Worm (Caenorhabditis elegans) whole organism, L4 larva: ENCODE results near the gene C16C8.22.

Source experiments
- F37D6.2 ChIP-seq: sonication (generic microtip); optimal IDR thresholded peaks from 2 replicates; lab custom pipeline; 2016; ENCODE audit warnings: mild to moderate bottlenecking, missing genetic modification characterization, missing compliant biosample characterization
- F44E2.7 ChIP-seq: fragments of 200-800 bp; sonication (Bioruptor generic); IDR thresholded peaks from 2 replicates; pipeline ENCODE4 v2.1.2; 2022; ENCODE audit warnings: missing genetic modification characterization, missing compliant biosample characterization
- R02D3.7 ChIP-seq: fragments of 150-350 bp; sonication (generic microtip); optimal IDR thresholded peaks from 3 replicates; lab custom pipeline; 2014; ENCODE audit warnings: missing biosample characterization, missing genetic modification characterization
- T26A8.4 ChIP-seq: fragments of 200-800 bp; sonication (Bioruptor generic); IDR thresholded peaks from 2 replicates; pipeline ENCODE4 v1.3.6; 2022; ENCODE audit warnings: missing genetic modification characterization, missing compliant biosample characterization
- Y48G9A.11 ChIP-seq: fragments of 200-800 bp; sonication (Bioruptor generic); IDR thresholded peaks from 2 replicates; pipeline ENCODE4 v1.3.6; 2022; ENCODE audit warnings: missing genetic modification reagents, missing genetic modification characterization, missing compliant biosample characterization
- Y5F2A.4 ChIP-seq: fragments of 200-800 bp; sonication (Bioruptor generic); optimal IDR thresholded peaks from 2 replicates; lab custom pipeline; 2018; ENCODE audit warnings: mild to moderate bottlenecking, missing genetic modification characterization, missing compliant biosample characterization
- aha-1 ChIP-seq: fragments of 150-350 bp; peaks from one replicate; lab custom pipeline; 2014; ENCODE audit warnings: missing biosample characterization, missing genetic modification characterization
- aly-2 ChIP-seq: sonication (generic microtip); optimal IDR thresholded peaks from 2 replicates; lab custom pipeline; 2018; ENCODE audit warnings: missing biosample characterization, missing genetic modification characterization
- arid-1 ChIP-seq: fragments of 200-800 bp; sonication (Bioruptor generic); conservative IDR thresholded peaks from 2 replicates; pipeline ENCODE4 v1.3.6; 2022; ENCODE audit warnings: missing genetic modification reagents, missing genetic modification characterization, missing compliant biosample characterization
- ceh-20 ChIP-seq: fragments of 200-800 bp; sonication (Bioruptor generic); IDR thresholded peaks from 2 replicates; pipeline ENCODE4 v1.3.6; 2022; ENCODE audit warnings: missing genetic modification reagents, missing genetic modification characterization, missing compliant biosample characterization
- ceh-44 ChIP-seq: fragments of 200-800 bp; sonication (Bioruptor generic); IDR thresholded peaks from 2 replicates; pipeline ENCODE4 v1.3.6; 2022; ENCODE audit warnings: missing genetic modification reagents, missing genetic modification characterization, missing compliant biosample characterization
- ceh-82 ChIP-seq: sonication (generic microtip); optimal IDR thresholded peaks from 2 replicates; lab custom pipeline; 2017; ENCODE audit warnings: missing biosample characterization, missing genetic modification characterization
- ces-1 ChIP-seq: fragments of 150-350 bp; sonication (generic microtip); optimal IDR thresholded peaks from 4 replicates; lab custom pipeline; 2014; ENCODE audit warnings: missing biosample characterization, missing genetic modification reagents, missing genetic modification characterization
- daf-8 ChIP-seq: fragments of 200-800 bp; sonication (Bioruptor generic); IDR thresholded peaks from 2 replicates; pipeline ENCODE4 v1.3.6; 2022; ENCODE audit warnings: missing genetic modification characterization, missing compliant biosample characterization
- duxl-1 ChIP-seq: sonication (generic microtip); optimal IDR thresholded peaks from 2 replicates; lab custom pipeline; 2016; ENCODE audit warnings: mild to moderate bottlenecking, missing genetic modification characterization, moderate library complexity, missing compliant biosample characterization; ENCODE audit not compliant: poor library complexity
- egl-43 ChIP-seq: fragments of 200-800 bp; sonication (Bioruptor generic); IDR thresholded peaks from 2 replicates; pipeline ENCODE4 v1.3.6; 2022; ENCODE audit warnings: missing genetic modification reagents, missing genetic modification characterization, missing compliant biosample characterization
- fkh-10 ChIP-seq: fragments of 150-350 bp; optimal IDR thresholded peaks from 2 replicates; lab custom pipeline; 2014; ENCODE audit warnings: missing biosample characterization, missing genetic modification reagents, missing genetic modification characterization
- gei-8 ChIP-seq: fragments of 200-800 bp; sonication (Bioruptor generic); optimal IDR thresholded peaks from 2 replicates; lab custom pipeline; 2018; ENCODE audit warnings: mild to moderate bottlenecking, missing genetic modification characterization, missing compliant biosample characterization
- hif-1 ChIP-seq, 2 experiments: sonication (generic microtip); optimal IDR thresholded peaks; 2 replicates each; lab custom pipeline; 2016 to 2017; ENCODE audit warnings: missing compliant biosample characterization in 2 of 2, missing genetic modification characterization in 2 of 2, missing genetic modification reagents in 2 of 2, missing genotype in 2 of 2, mild to moderate bottlenecking in 1 of 2
- hlh-11 ChIP-seq: fragments of 200-800 bp; sonication (Bioruptor generic); optimal IDR thresholded peaks from 2 replicates; lab custom pipeline; 2018; ENCODE audit warnings: mild to moderate bottlenecking, missing genetic modification characterization, missing compliant biosample characterization
- hlh-30 ChIP-seq: sonication (generic microtip); optimal IDR thresholded peaks from 2 replicates; lab custom pipeline; 2017; ENCODE audit warnings: antibody characterized with exemption, mild to moderate bottlenecking, missing genetic modification characterization, missing compliant biosample characterization; ENCODE audit not compliant: insufficient read depth
- jun-1 ChIP-seq: fragments of 150-350 bp; optimal IDR thresholded peaks from 2 replicates; lab custom pipeline; 2014; ENCODE audit warnings: missing biosample characterization, missing genetic modification reagents, missing genetic modification characterization
- lim-7 ChIP-seq: fragments of 200-800 bp; sonication (Bioruptor generic); IDR thresholded peaks from 2 replicates; pipeline ENCODE4 v1.3.6; 2022; ENCODE audit warnings: missing genetic modification characterization, missing compliant biosample characterization
- lin-1 ChIP-seq: fragments of 200-800 bp; sonication (Bioruptor generic); IDR thresholded peaks from 2 replicates; pipeline ENCODE4 v1.3.6; 2022; ENCODE audit warnings: missing genetic modification reagents, missing genetic modification characterization, missing compliant biosample characterization
- lin-15B ChIP-seq: fragments of 150-350 bp; sonication (generic microtip); optimal IDR thresholded peaks from 3 replicates; lab custom pipeline; 2014; ENCODE audit warnings: missing biosample characterization, missing genetic modification characterization
- lin-29 ChIP-seq: fragments of 200-800 bp; sonication (Bioruptor generic); IDR thresholded peaks from 2 replicates; pipeline ENCODE4 v1.3.6; 2022; ENCODE audit warnings: missing genetic modification reagents, missing genetic modification characterization, missing compliant biosample characterization
- lin-38 ChIP-seq: fragments of 200-800 bp; sonication (Bioruptor generic); IDR thresholded peaks from 2 replicates; pipeline ENCODE4 v1.3.6; 2022; ENCODE audit warnings: missing genetic modification reagents, missing genetic modification characterization, missing compliant biosample characterization
- lsy-2 ChIP-seq, 2 experiments: fragments of 150-350 bp in 1 of 2; sonication (generic microtip) in 1 of 2; optimal IDR thresholded peaks; 2 replicates each; lab custom pipeline; 2014 to 2017; ENCODE audit warnings: missing biosample characterization in 2 of 2, missing genetic modification characterization in 2 of 2
- mdl-1 ChIP-seq, 2 experiments: fragments of 150-350 bp in 1 of 2; sonication (generic microtip) in 1 of 2; optimal IDR thresholded peaks; 2 replicates each; lab custom pipeline; 2014 to 2017; ENCODE audit warnings: missing biosample characterization in 2 of 2, missing genetic modification characterization in 2 of 2
- mep-1 ChIP-seq: fragments of 150-350 bp; sonication (generic microtip); optimal IDR thresholded peaks from 3 replicates; lab custom pipeline; 2014; ENCODE audit warnings: missing biosample characterization, missing genetic modification characterization
- mxl-2 ChIP-seq: fragments of 200-800 bp; sonication (Bioruptor generic); conservative IDR thresholded peaks from 2 replicates; pipeline ENCODE4 v1.3.6; 2022; ENCODE audit warnings: missing genetic modification reagents, missing genetic modification characterization, missing compliant biosample characterization
- nhr-102 ChIP-seq: sonication (generic microtip); optimal IDR thresholded peaks from 2 replicates; lab custom pipeline; 2016; ENCODE audit warnings: mild to moderate bottlenecking, missing genetic modification characterization, moderate library complexity, missing compliant biosample characterization
- nhr-11 ChIP-seq: fragments of 150-350 bp; optimal IDR thresholded peaks from 2 replicates; lab custom pipeline; 2014; ENCODE audit warnings: missing biosample characterization, missing genetic modification characterization
- nhr-41 ChIP-seq: fragments of 200-800 bp; sonication (Bioruptor generic); IDR thresholded peaks from 2 replicates; pipeline ENCODE4 v1.3.6; 2022; ENCODE audit warnings: missing genetic modification reagents, missing genetic modification characterization, missing compliant biosample characterization
- nhr-42 ChIP-seq: fragments of 200-800 bp; sonication (Bioruptor generic); IDR thresholded peaks from 2 replicates; pipeline ENCODE4 v1.3.6; 2022; ENCODE audit warnings: missing genetic modification characterization, missing compliant biosample characterization
- nhr-6 ChIP-seq: fragments of 150-350 bp; optimal IDR thresholded peaks from 2 replicates; lab custom pipeline; 2014; ENCODE audit warnings: missing biosample characterization, missing genetic modification characterization
- nhr-77 ChIP-seq: fragments of 150-350 bp; optimal IDR thresholded peaks from 2 replicates; lab custom pipeline; 2014; ENCODE audit warnings: missing biosample characterization, missing genetic modification characterization
- php-3 ChIP-seq: fragments of 200-800 bp; sonication (Bioruptor generic); IDR thresholded peaks from 2 replicates; pipeline ENCODE4 v1.3.6; 2022; ENCODE audit warnings: missing genetic modification reagents, missing genetic modification characterization, missing compliant biosample characterization
- rbr-2 ChIP-seq: sonication (generic microtip); optimal IDR thresholded peaks from 2 replicates; lab custom pipeline; 2016; ENCODE audit warnings: missing genotype, missing genetic modification characterization, missing compliant biosample characterization
- sdz-12 ChIP-seq: fragments of 200-800 bp; sonication (Bioruptor generic); optimal IDR thresholded peaks from 2 replicates; lab custom pipeline; 2018; ENCODE audit warnings: mild to moderate bottlenecking, missing genetic modification characterization, missing compliant biosample characterization
- skn-1 ChIP-seq: fragments of 150-350 bp; optimal IDR thresholded peaks from 2 replicates; lab custom pipeline; 2014; ENCODE audit warnings: missing biosample characterization, missing genetic modification characterization
- snpc-1.2 ChIP-seq: fragments of 200-800 bp; sonication (Bioruptor generic); IDR thresholded peaks from 2 replicates; pipeline ENCODE4 v1.3.6; 2022; ENCODE audit warnings: missing genetic modification reagents, missing genetic modification characterization, missing compliant biosample characterization
- snpc-4 ChIP-seq: fragments of 150-350 bp; optimal IDR thresholded peaks from 2 replicates; lab custom pipeline; 2014; ENCODE audit warnings: missing biosample characterization, missing genetic modification characterization
- tag-97 ChIP-seq: fragments of 200-800 bp; sonication (Bioruptor generic); IDR thresholded peaks from 2 replicates; pipeline ENCODE4 v1.3.6; 2022; ENCODE audit warnings: missing genetic modification characterization, missing compliant biosample characterization
- tra-1 ChIP-seq: fragments of 200-800 bp; sonication (Bioruptor generic); IDR thresholded peaks from 2 replicates; pipeline ENCODE4 v1.3.6; 2022; ENCODE audit warnings: missing genetic modification reagents, missing genetic modification characterization, missing compliant biosample characterization
- unc-39 ChIP-seq: sonication (generic microtip); optimal IDR thresholded peaks from 2 replicates; lab custom pipeline; 2017; ENCODE audit warnings: missing biosample characterization, missing genetic modification characterization
- unc-62 ChIP-seq, 3 experiments: fragments of 150-350 bp in 1 of 3; sonication (generic microtip); optimal IDR thresholded peaks in 2 of 3; peaks in 1 of 3; 1 replicate in 1 of 3; 2 replicates in 2 of 3; lab custom pipeline; 2014 to 2017; ENCODE audit warnings: missing biosample characterization in 3 of 3, missing genetic modification characterization in 3 of 3, missing genetic modification reagents in 3 of 3, missing genotype in 1 of 3
- vab-7 ChIP-seq: fragments of 200-800 bp; sonication (Bioruptor generic); IDR thresholded peaks from 2 replicates; pipeline ENCODE4 v1.3.6; 2022; ENCODE audit warnings: missing genetic modification reagents, missing genetic modification characterization, missing compliant biosample characterization
- zag-1 ChIP-seq: fragments of 150-350 bp; optimal IDR thresholded peaks from 2 replicates; lab custom pipeline; 2014; ENCODE audit warnings: missing biosample characterization, missing genetic modification characterization
- zip-11 ChIP-seq: fragments of 200-800 bp; sonication (Bioruptor generic); IDR thresholded peaks from 2 replicates; pipeline ENCODE4 v1.3.6; 2022; ENCODE audit warnings: missing genetic modification characterization, missing compliant biosample characterization
- ztf-11 ChIP-seq: fragments of 150-350 bp; optimal IDR thresholded peaks from 2 replicates; lab custom pipeline; 2014; ENCODE audit warnings: missing biosample characterization, missing genetic modification characterization
- ztf-7 ChIP-seq: fragments of 150-350 bp; optimal IDR thresholded peaks from 2 replicates; lab custom pipeline; 2014; ENCODE audit warnings: missing biosample characterization, missing genetic modification characterization

The C16C8.22 gene

ce11 chrII:3428158-3428704 is 14.8 kb downstream of the C16C8.22 start:
- TF ChIP-seq ztf-7 (no peak), rbr-2 (tag; lab: Kevin White, UChicago) (peak; percentile 41), lin-38 (GFP tag; lab: Robert Waterston, UW) (no peak), nhr-42 (GFP tag; lab: Robert Waterston, UW) (no peak), fkh-10 (GFP tag; lab: Kevin White, UChicago) (no peak), zip-11 (no peak), ces-1 (GFP tag; lab: Kevin White, UChicago) (no peak), nhr-77 (tag; lab: Kevin White, UChicago) (no peak), gei-8 (GFP tag; lab: Kevin White, UChicago) (no peak), ceh-44 (GFP tag; lab: Robert Waterston, UW) (no peak), snpc-4 (tag; lab: Kevin White, UChicago) (no peak), Y5F2A.4 (no peak), zag-1 (tag; lab: Kevin White, UChicago) (no peak), arid-1 (GFP tag; lab: Robert Waterston, UW) (no peak), mxl-2 (GFP tag; lab: Robert Waterston, UW) (no peak), ceh-82 (tag; lab: Kevin White, UChicago) (no peak), egl-43 (GFP tag; lab: Robert Waterston, UW) (0 out of 2 replicates have a peak, but pooled peaks have one; percentile 20), nhr-102 (tag; lab: Kevin White, UChicago) (no peak), nhr-6 (tag; lab: Kevin White, UChicago) (no peak), Y48G9A.11 (GFP tag; lab: Robert Waterston, UW) (no peak), daf-8 (GFP tag; lab: Robert Waterston, UW) (no peak), tra-1 (GFP tag; lab: Robert Waterston, UW) (no peak), aha-1 (tag; lab: Kevin White, UChicago) (peak; percentile 93), lin-29 (GFP tag; lab: Robert Waterston, UW) (no peak), ceh-20 (GFP tag; lab: Robert Waterston, UW) (no peak), R02D3.7 (tag; lab: Kevin White, UChicago) (no peak), hlh-30 (tag; lab: Kevin White, UChicago) (peak; percentile 69), F44E2.7 (GFP tag; lab: Robert Waterston, UW) (no peak), mdl-1 (tag; optimal IDR thresholded peaks at IDR 0.05; lab: Kevin White, UChicago) (peak in 1 of 2 experiments; percentile 47), snpc-1.2 (GFP tag; lab: Robert Waterston, UW) (no peak), lin-1 (GFP tag; lab: Robert Waterston, UW) (no peak), hif-1 (tag; optimal IDR thresholded peaks at IDR 0.05; lab: Kevin White, UChicago) (peak in 1 of 2 experiments; percentile 18), hlh-11 (tag; lab: Kevin White, UChicago) (peak; percentile 1), lin-15B (tag; lab: Kevin White, UChicago) (no peak), vab-7 (GFP tag; lab: Robert Waterston, UW) (no peak), unc-62 (GFP tag; optimal IDR thresholded peaks at IDR 0.05 in 1 of 2; lab: Kevin White, UChicago) (no peak), unc-62 (tag; optimal IDR thresholded peaks at IDR 0.05; lab: Kevin White, UChicago) (no peak), lsy-2 (tag; optimal IDR thresholded peaks at IDR 0.05; lab: Kevin White, UChicago) (peak in 1 of 2 experiments; percentile 29), nhr-41 (GFP tag; lab: Robert Waterston, UW) (no peak), duxl-1 (no peak), jun-1 (tag; lab: Kevin White, UChicago) (no peak), php-3 (no peak), F37D6.2 (no peak), sdz-12 (GFP tag; lab: Kevin White, UChicago) (no peak), ztf-11 (tag; lab: Kevin White, UChicago) (no peak), unc-39 (tag; lab: Kevin White, UChicago) (no peak), T26A8.4 (GFP tag; lab: Robert Waterston, UW) (no peak), nhr-11 (tag; lab: Kevin White, UChicago) (no peak), aly-2 (tag; lab: Kevin White, UChicago) (no peak), skn-1 (tag; lab: Kevin White, UChicago) (no peak), tag-97 (GFP tag; lab: Robert Waterston, UW) (no peak), mep-1 (tag; lab: Kevin White, UChicago) (peak; percentile 46), lim-7 (no peak)
